Fruit fly (Drosophila melanogaster): ENCODE results near the gene fon.

fon gene

DNA sequence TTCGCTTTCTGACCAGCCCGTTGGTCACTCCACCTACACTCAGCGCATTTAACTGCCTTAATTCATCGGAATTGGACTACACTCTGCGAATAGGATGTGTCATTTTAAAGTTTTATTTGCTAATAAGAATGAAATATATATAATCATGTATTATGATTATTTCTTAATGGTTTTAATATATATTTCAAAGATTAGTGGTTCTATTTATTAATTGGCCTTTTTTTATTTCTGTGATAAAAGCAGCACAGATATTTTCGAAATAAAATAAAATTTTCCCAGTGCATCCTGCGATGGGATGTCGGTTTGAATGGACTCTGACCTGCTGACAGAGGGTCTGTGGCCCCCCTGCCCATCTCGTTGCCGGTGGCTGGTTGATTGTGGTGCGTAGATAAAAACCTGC, 12.2 kb downstream of the fon start (continued):
- TF ChIP-seq CG6765 (GFP tag; optimal IDR thresholded peaks at IDR 0.05) = no peak
- TF ChIP-seq CG32772 (GFP tag; IDR thresholded peaks at IDR 0.05) = no peak
- TF ChIP-seq Fer2 (tag; optimal IDR thresholded peaks at IDR 0.05) = no peak
- no peak for TF ChIP-seq abd-A (tag; optimal IDR thresholded peaks at IDR 0.05)
- TF ChIP-seq H2.0 (GFP tag; IDR thresholded peaks at IDR 0.05) = no peak
- no peak for TF ChIP-seq ewg (GFP tag; optimal IDR thresholded peaks at IDR 0.05)
- no peak for TF ChIP-seq ken (GFP tag; IDR thresholded peaks at IDR 0.05)
- TF ChIP-seq yki (optimal IDR thresholded peaks at IDR 0.05) = no peak
- TF ChIP-seq HLH4C (GFP tag; IDR thresholded peaks at IDR 0.05; ENCODE audit: partially characterized antibody) = no peak
- TF ChIP-seq da (GFP tag; optimal IDR thresholded peaks at IDR 0.05) = no peak
- no peak for TF ChIP-seq CG14965 (GFP tag; optimal IDR thresholded peaks at IDR 0.05; ENCODE audit: borderline replicate concordance)
- no peak for TF ChIP-seq C15 (GFP tag; IDR thresholded peaks at IDR 0.05)
- no peak for TF ChIP-seq CG34224 (GFP tag; IDR thresholded peaks at IDR 0.05; ENCODE audit: partially characterized antibody)
- no peak for TF ChIP-seq CG32532 (GFP tag; IDR thresholded peaks at IDR 0.05)
- no peak for TF ChIP-seq gt (GFP tag; IDR thresholded peaks at IDR 0.05)
- TF ChIP-seq CG10979 (tag; optimal IDR thresholded peaks at IDR 0.05) = peak; percentile 69
- no peak for TF ChIP-seq cwo (GFP tag; optimal IDR thresholded peaks at IDR 0.05)
- no peak for TF ChIP-seq Dll (GFP tag; IDR thresholded peaks at IDR 0.05; ENCODE audit: partially characterized antibody)
- TF ChIP-seq Max (GFP tag; optimal IDR thresholded peaks at IDR 0.05) = no peak
- TF ChIP-seq Hr51 (GFP tag; optimal IDR thresholded peaks at IDR 0.05) = peak in 1 of 2 experiments; percentile 41
- no peak for TF ChIP-seq Asciz (GFP tag; optimal IDR thresholded peaks at IDR 0.05)
- no peak for TF ChIP-seq slbo (GFP tag; IDR thresholded peaks at IDR 0.05)
- TF ChIP-seq pros (GFP tag; optimal IDR thresholded peaks at IDR 0.05) = no peak
- no peak for TF ChIP-seq chif (GFP tag; optimal IDR thresholded peaks at IDR 0.05)
- TF ChIP-seq CG14014 (GFP tag; IDR thresholded peaks at IDR 0.05) = no peak
- TF ChIP-seq CG12769 (tag; optimal IDR thresholded peaks at IDR 0.05) = no peak
- TF ChIP-seq fd96Cb (tag; optimal IDR thresholded peaks at IDR 0.05) = peak; percentile 42
- TF ChIP-seq lab (GFP tag; optimal IDR thresholded peaks at IDR 0.05) = peak; percentile 42
- TF ChIP-seq so (GFP tag; IDR thresholded peaks at IDR 0.05) = no peak
- no peak for TF ChIP-seq Aef1 (GFP tag; IDR thresholded peaks at IDR 0.05)
- TF ChIP-seq CG34376 (GFP tag; optimal IDR thresholded peaks at IDR 0.05) = no peak
- TF ChIP-seq CG2712 (tag; optimal IDR thresholded peaks at IDR 0.05) = peak; percentile 67
- TF ChIP-seq fu2 (GFP tag; optimal IDR thresholded peaks at IDR 0.05) = no peak
- TF ChIP-seq CG3163 (GFP tag; optimal IDR thresholded peaks at IDR 0.05) = no peak
- TF ChIP-seq CG11695 (GFP tag; IDR thresholded peaks at IDR 0.05) = no peak
- TF ChIP-seq CG6813 (GFP tag; optimal IDR thresholded peaks at IDR 0.05) = no peak
- TF ChIP-seq luna (GFP tag; optimal IDR thresholded peaks at IDR 0.05) = no peak
- no peak for TF ChIP-seq en (GFP tag; optimal IDR thresholded peaks at IDR 0.05)
- TF ChIP-seq insv (GFP tag; optimal IDR thresholded peaks at IDR 0.05) = no peak
- TF ChIP-seq ara (GFP tag; IDR thresholded peaks at IDR 0.05) = no peak
- no peak for TF ChIP-seq CG30020 (tag; optimal IDR thresholded peaks at IDR 0.05)
- no peak for TF ChIP-seq ab (GFP tag; optimal IDR thresholded peaks at IDR 0.05)
- no peak for TF ChIP-seq Drgx (GFP tag; IDR thresholded peaks at IDR 0.05)
- TF ChIP-seq Adf1 (GFP tag; IDR thresholded peaks at IDR 0.05) = no peak
- no peak for TF ChIP-seq Oaz (GFP tag; IDR thresholded peaks at IDR 0.05)
- no peak for TF ChIP-seq Mes4 (GFP tag; optimal IDR thresholded peaks at IDR 0.05)
- no peak for TF ChIP-seq CG3281 (GFP tag; optimal IDR thresholded peaks at IDR 0.05)
- no peak for TF ChIP-seq Sry-δ (GFP tag; optimal IDR thresholded peaks at IDR 0.05)
- TF ChIP-seq ap (GFP tag; IDR thresholded peaks at IDR 0.05) = 0 out of 2 replicates have a peak, but pooled peaks have one; percentile 17
- no peak for TF ChIP-seq B-H1 (GFP tag; IDR thresholded peaks at IDR 0.05)
- TF ChIP-seq CG1529 (GFP tag; optimal IDR thresholded peaks at IDR 0.05) = no peak
- peak; percentile 12 for TF ChIP-seq gcm (GFP tag; optimal IDR thresholded peaks at IDR 0.05)
